Fruit fly (Drosophila melanogaster) whole organism, embryonic: Measurements from ENCODE around the gene CG34148.
A peak's percentile ranks its signal among the peaks of the same experiment; 100 is the strongest.

Experiments
- Blimp-1 ChIP-seq: fragments of 200-800 bp; sonication (Bioruptor generic); optimal IDR thresholded peaks from 3 replicates; lab custom pipeline; 2018; ENCODE audit warnings: missing biosample characterization, missing genetic modification characterization, mild to moderate bottlenecking, moderate library complexity, missing genetic modification reagents
- C15 ChIP-seq: fragments of 200-800 bp; sonication (Bioruptor generic); IDR thresholded peaks from 3 replicates; pipeline ENCODE4 v1.3.6; 2022; ENCODE audit warnings: missing biosample characterization, missing genetic modification characterization
- CG10979 ChIP-seq: fragments of 200-800 bp; sonication (Bioruptor generic); optimal IDR thresholded peaks from 2 replicates; lab custom pipeline; 2018; ENCODE audit warnings: missing biosample characterization, mild to moderate bottlenecking, missing genetic modification characterization, moderate library complexity
- CG12219 ChIP-seq: fragments of 200-800 bp; sonication (Bioruptor generic); optimal IDR thresholded peaks from 3 replicates; lab custom pipeline; 2018; ENCODE audit warnings: missing biosample characterization, mild to moderate bottlenecking, missing genetic modification characterization
- CG13123 ChIP-seq: fragments of 200-800 bp; sonication (Bioruptor generic); optimal IDR thresholded peaks from 2 replicates; lab custom pipeline; 2016; ENCODE audit warnings: missing biosample characterization, missing genetic modification characterization
- CG14710 ChIP-seq: fragments of 200-800 bp; sonication (Bioruptor generic); optimal IDR thresholded peaks from 3 replicates; lab custom pipeline; 2019; ENCODE audit warnings: missing biosample characterization, mild to moderate bottlenecking, missing genetic modification characterization, moderate library complexity
- CG1529 ChIP-seq: fragments of 200-800 bp; sonication (Bioruptor generic); optimal IDR thresholded peaks from 3 replicates; lab custom pipeline; 2018; ENCODE audit warnings: missing biosample characterization, missing genetic modification characterization
- CG15479 ChIP-seq: fragments of 200-800 bp; sonication (Bioruptor generic); optimal IDR thresholded peaks from 3 replicates; lab custom pipeline; 2019; ENCODE audit warnings: missing biosample characterization, mild to moderate bottlenecking, missing genetic modification characterization, moderate library complexity
- CG17802 ChIP-seq: fragments of 200-800 bp; sonication (Bioruptor generic); optimal IDR thresholded peaks from 2 replicates; lab custom pipeline; 2018; ENCODE audit warnings: missing biosample characterization, mild to moderate bottlenecking, missing genetic modification characterization, moderate library complexity
- CG18476 ChIP-seq: fragments of 200-800 bp; sonication (Bioruptor generic); optimal IDR thresholded peaks from 2 replicates; lab custom pipeline; 2016; ENCODE audit warnings: missing biosample characterization, mild to moderate bottlenecking, missing genetic modification characterization
- CG18619 ChIP-seq: fragments of 200-800 bp; sonication (Bioruptor generic); optimal IDR thresholded peaks from 3 replicates; lab custom pipeline; 2017; ENCODE audit warnings: missing biosample characterization, mild to moderate bottlenecking, missing genetic modification characterization
- CG2120 ChIP-seq: fragments of 200-800 bp; sonication (Bioruptor generic); optimal IDR thresholded peaks from 3 replicates; lab custom pipeline; 2016; ENCODE audit warnings: missing biosample characterization, missing genetic modification characterization
- CG30403 ChIP-seq: fragments of 200-800 bp; sonication (Bioruptor generic); optimal IDR thresholded peaks from 3 replicates; lab custom pipeline; 2016; ENCODE audit warnings: missing biosample characterization, missing genetic modification characterization
- CG3407 ChIP-seq: fragments of 200-800 bp; sonication (Bioruptor generic); optimal IDR thresholded peaks from 2 replicates; lab custom pipeline; 2018; ENCODE audit warnings: missing biosample characterization, mild to moderate bottlenecking, missing genetic modification characterization
- CG4424 ChIP-seq: fragments of 200-800 bp; sonication (Bioruptor generic); optimal IDR thresholded peaks from 3 replicates; lab custom pipeline; 2016; ENCODE audit warnings: missing biosample characterization, missing genetic modification characterization
- CG6791 ChIP-seq: fragments of 200-800 bp; sonication (Bioruptor generic); IDR thresholded peaks from 3 replicates; pipeline ENCODE4 v1.3.6; 2022; ENCODE audit warnings: missing biosample characterization, missing genetic modification characterization; ENCODE audit not compliant: partially characterized antibody
- CG7963 ChIP-seq: fragments of 200-800 bp; sonication (Bioruptor generic); IDR thresholded peaks from 3 replicates; pipeline ENCODE4 v1.3.6; 2022; ENCODE audit warnings: missing biosample characterization, missing genetic modification characterization; ENCODE audit not compliant: partially characterized antibody
- CG8281 ChIP-seq: fragments of 200-800 bp; sonication (Bioruptor generic); optimal IDR thresholded peaks from 2 replicates; lab custom pipeline; 2018; ENCODE audit warnings: missing biosample characterization, mild to moderate bottlenecking, missing genetic modification characterization, moderate library complexity
- Chrac-16 ChIP-seq: fragments of 200-800 bp; sonication (Bioruptor generic); optimal IDR thresholded peaks from 3 replicates; lab custom pipeline; 2016; ENCODE audit warnings: missing biosample characterization, missing genetic modification characterization
- CoRest ChIP-seq: fragments of 200-800 bp; sonication (Bioruptor generic); optimal IDR thresholded peaks from 3 replicates; lab custom pipeline; 2018; ENCODE audit warnings: missing biosample characterization, mild to moderate bottlenecking, missing genetic modification characterization, moderate library complexity
- Dll ChIP-seq: fragments of 200-800 bp; sonication (Bioruptor generic); IDR thresholded peaks from 4 replicates; pipeline ENCODE4 v1.3.6; 2022; ENCODE audit warnings: missing biosample characterization, missing genetic modification characterization; ENCODE audit not compliant: partially characterized antibody
- Gug ChIP-seq: fragments of 200-800 bp; sonication (Bioruptor generic); IDR thresholded peaks from 4 replicates; pipeline ENCODE4 v1.3.6; 2022; ENCODE audit warnings: missing biosample characterization, missing genetic modification characterization
- Hsf ChIP-seq: fragments of 200-800 bp; sonication (Bioruptor generic); optimal IDR thresholded peaks from 3 replicates; lab custom pipeline; 2016; ENCODE audit warnings: missing biosample characterization, missing genetic modification characterization
- Opbp ChIP-seq: fragments of 200-800 bp; sonication (Bioruptor generic); IDR thresholded peaks from 3 replicates; pipeline ENCODE4 v1.3.6; 2022; ENCODE audit warnings: missing biosample characterization, missing genetic modification characterization; ENCODE audit not compliant: partially characterized antibody
- Sox100B ChIP-seq: fragments of 200-800 bp; sonication (Bioruptor generic); optimal IDR thresholded peaks from 3 replicates; lab custom pipeline; 2018; ENCODE audit warnings: missing biosample characterization, mild to moderate bottlenecking, missing genetic modification characterization
- Xbp1 ChIP-seq: fragments of 200-800 bp; sonication (Bioruptor generic); optimal IDR thresholded peaks from 3 replicates; lab custom pipeline; 2016; ENCODE audit warnings: missing biosample characterization, mild to moderate bottlenecking, missing genetic modification characterization
- abd-A ChIP-seq: fragments of 200-800 bp; sonication (Bioruptor generic); optimal IDR thresholded peaks from 3 replicates; lab custom pipeline; 2019; ENCODE audit warnings: missing biosample characterization, mild to moderate bottlenecking, missing genetic modification characterization, moderate library complexity
- ap ChIP-seq: fragments of 200-800 bp; sonication (Bioruptor generic); IDR thresholded peaks from 2 replicates; pipeline ENCODE4 v1.3.6; 2022; ENCODE audit warnings: missing biosample characterization, missing genetic modification characterization
- cas ChIP-seq: fragments of 200-800 bp; sonication (Bioruptor generic); IDR thresholded peaks from 2 replicates; pipeline ENCODE4 v1.3.6; 2022; ENCODE audit warnings: missing biosample characterization, missing genetic modification characterization
- dmrt99B ChIP-seq: fragments of 200-800 bp; sonication (Bioruptor generic); optimal IDR thresholded peaks from 2 replicates; lab custom pipeline; 2018; ENCODE audit warnings: missing biosample characterization, mild to moderate bottlenecking, missing genetic modification characterization, moderate library complexity
- emc ChIP-seq: fragments of 200-800 bp; sonication (Bioruptor generic); optimal IDR thresholded peaks from 2 replicates; lab custom pipeline; 2016; ENCODE audit warnings: missing biosample characterization, missing genetic modification characterization
- ems ChIP-seq: fragments of 200-800 bp; sonication (Bioruptor generic); optimal IDR thresholded peaks from 3 replicates; lab custom pipeline; 2016; ENCODE audit warnings: missing biosample characterization, missing genetic modification characterization
- fd96Cb ChIP-seq: fragments of 200-800 bp; sonication (Bioruptor generic); optimal IDR thresholded peaks from 2 replicates; lab custom pipeline; 2018; ENCODE audit warnings: missing biosample characterization, mild to moderate bottlenecking, missing genetic modification characterization, moderate library complexity
- jumu ChIP-seq: fragments of 200-800 bp; sonication (Bioruptor generic); optimal IDR thresholded peaks from 3 replicates; lab custom pipeline; 2016; ENCODE audit warnings: missing biosample characterization, missing genetic modification characterization
- lmd ChIP-seq: fragments of 200-800 bp; sonication (Bioruptor generic); IDR thresholded peaks from 2 replicates; pipeline ENCODE4 v1.3.6; 2022; ENCODE audit warnings: missing biosample characterization, missing genetic modification characterization
- mld ChIP-seq: fragments of 200-800 bp; sonication (Bioruptor generic); IDR thresholded peaks from 3 replicates; pipeline ENCODE4 v1.3.6; 2022; ENCODE audit warnings: missing biosample characterization, missing genetic modification characterization; ENCODE audit not compliant: partially characterized antibody
- odd ChIP-seq: fragments of 200-800 bp; sonication (Bioruptor generic); optimal IDR thresholded peaks from 2 replicates; lab custom pipeline; 2017; ENCODE audit warnings: missing biosample characterization, mild to moderate bottlenecking, missing genetic modification characterization
- pan ChIP-seq, 4 experiments: fragments of >200 bp in 3 of 4; fragments of 200-800 bp in 1 of 4; sonication (Bioruptor generic) in 1 of 4; optimal IDR thresholded peaks in 3 of 4; IDR thresholded peaks in 1 of 4; 2 replicates each; pipeline versions ENCODE4 v1.3.6 to Lab custom; 2017 to 2022; ENCODE audit warnings: missing biosample characterization in 2 of 4, missing genetic modification characterization in 2 of 4, mixed read lengths in 1 of 4
- pzg ChIP-seq: fragments of 200-800 bp; sonication (Bioruptor generic); optimal IDR thresholded peaks from 3 replicates; lab custom pipeline; 2018; ENCODE audit warnings: missing biosample characterization, mild to moderate bottlenecking, missing genetic modification characterization, moderate library complexity
- sna ChIP-seq: fragments of 200-800 bp; sonication (Bioruptor generic); IDR thresholded peaks from 2 replicates; pipeline ENCODE4 v1.3.6; 2022; ENCODE audit warnings: missing biosample characterization, missing genetic modification characterization; ENCODE audit not compliant: partially characterized antibody
- tap ChIP-seq: fragments of 200-800 bp; optimal IDR thresholded peaks from 3 replicates; lab custom pipeline; 2019; ENCODE audit warnings: missing biosample characterization, mild to moderate bottlenecking, missing genetic modification characterization, moderate library complexity
- tio ChIP-seq: fragments of 200-800 bp; sonication (Bioruptor generic); optimal IDR thresholded peaks from 2 replicates; lab custom pipeline; 2017; ENCODE audit warnings: missing biosample characterization, missing genetic modification characterization, inconsistent platforms
- trh ChIP-seq: fragments of 200-800 bp; sonication (Bioruptor generic); optimal IDR thresholded peaks from 2 replicates; lab custom pipeline; 2016; ENCODE audit warnings: missing biosample characterization, missing genetic modification characterization
- twi ChIP-seq: fragments of 200-800 bp; optimal IDR thresholded peaks from 2 replicates; lab custom pipeline; 2019; ENCODE audit warnings: missing biosample characterization, mild to moderate bottlenecking, missing genetic modification characterization, moderate library complexity
- unc-4 ChIP-seq: fragments of 200-800 bp; sonication (Bioruptor generic); IDR thresholded peaks from 2 replicates; pipeline ENCODE4 v1.3.6; 2022; ENCODE audit warnings: missing biosample characterization, missing genetic modification characterization; ENCODE audit not compliant: partially characterized antibody
- unpg ChIP-seq: fragments of 200-800 bp; sonication (Bioruptor generic); optimal IDR thresholded peaks from 3 replicates; lab custom pipeline; 2018; ENCODE audit warnings: missing biosample characterization, mild to moderate bottlenecking, missing genetic modification characterization, moderate library complexity
- zfh1 ChIP-seq: fragments of 200-800 bp; sonication (Bioruptor generic); IDR thresholded peaks from 3 replicates; pipeline ENCODE4 v1.3.6; 2022; ENCODE audit warnings: missing biosample characterization, missing genetic modification characterization

The CG34148 gene

dm6 chr3R:21828785-21829486, 49.5 kb downstream of the CG34148 start (continued):
- TF ChIP-seq dmrt99B (peak; percentile 59), zfh1 (peak; percentile 55; the same call in 2 of the 3 replicates), CG7963 (GFP tag; lab: Robert Waterston, UW) (no peak), Opbp (GFP tag; lab: Robert Waterston, UW) (peak; percentile 14; the same call in 1 of the 3 replicates), tap (tag; lab: Kevin White, UChicago) (peak; percentile 57), Chrac-16 (peak; percentile 50), CG30403 (peak; percentile 71), CG18476 (GFP tag; lab: Kevin White, UChicago) (peak; percentile 28), Hsf (GFP tag; lab: Kevin White, UChicago) (peak; percentile 41), ems (GFP tag; lab: Kevin White, UChicago) (peak; percentile 7), Blimp-1 (GFP tag; lab: Kevin White, UChicago) (peak; percentile 88), mld (GFP tag; lab: Robert Waterston, UW) (no peak), Xbp1 (GFP tag; lab: Kevin White, UChicago) (peak; percentile 63), CG10979 (tag; lab: Kevin White, UChicago) (peak; percentile 96), tio (GFP tag; lab: Kevin White, UChicago) (peak; percentile 62), Dll (GFP tag; lab: Robert Waterston, UW) (no peak), CoRest (tag; lab: Kevin White, UChicago) (peak; percentile 81), CG8281 (tag; lab: Kevin White, UChicago) (peak; percentile 28), CG13123 (GFP tag; lab: Kevin White, UChicago) (peak; percentile 32), pzg (GFP tag; lab: Kevin White, UChicago) (no peak), Sox100B (GFP tag; lab: Kevin White, UChicago) (peak; percentile 76), unc-4 (GFP tag; lab: Robert Waterston, UW) (no peak), jumu (GFP tag; lab: Kevin White, UChicago) (no peak), CG1529 (peak; percentile 78), unpg (peak; percentile 89), twi (peak; percentile 86), CG14710 (peak; percentile 93), pan (optimal IDR thresholded peaks at IDR 0.05; lab: Kevin White, UChicago) (no peak), pan (GFP tag; optimal IDR thresholded peaks at IDR 0.05 in 1 of 2, IDR thresholded peaks at IDR 0.05 in 1 of 2) (peak in 1 of 2 experiments; percentile 22), CG17802 (tag; lab: Kevin White, UChicago) (peak; percentile 9), cas (GFP tag; lab: Robert Waterston, UW) (no peak), Gug (GFP tag; lab: Robert Waterston, UW) (0 out of 4 replicates have a peak, but pooled peaks have one; percentile 15), emc (no peak), CG2120 (GFP tag; lab: Kevin White, UChicago) (no peak), sna (GFP tag; lab: Robert Waterston, UW) (no peak), lmd (GFP tag; lab: Robert Waterston, UW) (peak; percentile 60; the same call in 1 of the 2 replicates), abd-A (tag; lab: Kevin White, UChicago) (peak; percentile 60), trh (GFP tag; lab: Kevin White, UChicago) (no peak), CG3407 (peak; percentile 76), C15 (GFP tag; lab: Robert Waterston, UW) (no peak), CG18619 (GFP tag; lab: Kevin White, UChicago) (peak; percentile 54), fd96Cb (tag; lab: Kevin White, UChicago) (peak; percentile 84), CG15479 (GFP tag; lab: Kevin White, UChicago) (no peak), CG6791 (GFP tag; lab: Robert Waterston, UW) (no peak), CG12219 (GFP tag; lab: Kevin White, UChicago) (peak; percentile 35), CG4424 (GFP tag; lab: Kevin White, UChicago) (peak; percentile 86), ap (GFP tag; lab: Robert Waterston, UW) (peak; percentile 37), odd (GFP tag; lab: Kevin White, UChicago) (no peak)
